Fruit fly (Drosophila melanogaster) whole organism, embryonic: Measurements from ENCODE around the gene CRIF.

Source experiments
- Awh ChIP-seq: fragments of 200-800 bp; sonication (Bioruptor generic); IDR thresholded peaks from 2 replicates; pipeline ENCODE4, ENCODE4 v1.3.6; 2022; ENCODE audit warnings: missing biosample characterization, missing genetic modification characterization
- Blimp-1 ChIP-seq: fragments of 200-800 bp; sonication (Bioruptor generic); optimal IDR thresholded peaks from 3 replicates; lab custom pipeline; 2018; ENCODE audit warnings: missing biosample characterization, missing genetic modification characterization, mild to moderate bottlenecking, moderate library complexity, missing genetic modification reagents
- CG10959 ChIP-seq: fragments of 200-800 bp; sonication (Bioruptor generic); IDR thresholded peaks from 2 replicates; pipeline ENCODE4 v1.3.6; 2022; ENCODE audit warnings: missing biosample characterization, missing genetic modification characterization
- CG13287 ChIP-seq: fragments of 200-800 bp; sonication (Bioruptor generic); IDR thresholded peaks from 2 replicates; pipeline ENCODE4 v1.3.6; 2022; ENCODE audit warnings: missing biosample characterization, missing genetic modification characterization; ENCODE audit not compliant: partially characterized antibody
- CG14860 ChIP-seq: fragments of 200-800 bp; sonication (Bioruptor generic); IDR thresholded peaks from 3 replicates; pipeline ENCODE4 v1.3.6; 2022; ENCODE audit warnings: missing biosample characterization, missing genetic modification characterization; ENCODE audit not compliant: partially characterized antibody
- CG16813 ChIP-seq: fragments of 200-800 bp; sonication (Bioruptor generic); IDR thresholded peaks from 3 replicates; pipeline ENCODE4 v1.3.6; 2022; ENCODE audit warnings: missing biosample characterization, missing genetic modification characterization; ENCODE audit not compliant: partially characterized antibody
- CG2129 ChIP-seq: fragments of 200-800 bp; sonication (Bioruptor generic); IDR thresholded peaks from 2 replicates; pipeline ENCODE4 v1.3.6; 2022; ENCODE audit warnings: missing biosample characterization, missing genetic modification characterization; ENCODE audit not compliant: partially characterized antibody
- CG33213 ChIP-seq: fragments of 200-800 bp; sonication (Bioruptor generic); optimal IDR thresholded peaks from 3 replicates; lab custom pipeline; 2016; ENCODE audit warnings: missing biosample characterization, missing genetic modification characterization
- CG34224 ChIP-seq: fragments of 200-800 bp; sonication (Bioruptor generic); IDR thresholded peaks from 3 replicates; pipeline ENCODE4 v1.3.6; 2022; ENCODE audit warnings: missing biosample characterization, missing genetic modification characterization; ENCODE audit not compliant: partially characterized antibody
- CG4617 ChIP-seq: fragments of 200-800 bp; sonication (Bioruptor generic); optimal IDR thresholded peaks from 3 replicates; lab custom pipeline; 2016; ENCODE audit warnings: missing biosample characterization, missing genetic modification characterization, borderline replicate concordance
- CG7271 ChIP-seq: fragments of 200-800 bp; sonication (Bioruptor generic); optimal IDR thresholded peaks from 2 replicates; lab custom pipeline; 2018; ENCODE audit warnings: missing biosample characterization, mild to moderate bottlenecking, missing genetic modification characterization, moderate library complexity
- CG7963 ChIP-seq: fragments of 200-800 bp; sonication (Bioruptor generic); IDR thresholded peaks from 3 replicates; pipeline ENCODE4 v1.3.6; 2022; ENCODE audit warnings: missing biosample characterization, missing genetic modification characterization; ENCODE audit not compliant: partially characterized antibody
- CG8089 ChIP-seq: fragments of 200-800 bp; sonication (Bioruptor generic); optimal IDR thresholded peaks from 3 replicates; lab custom pipeline; 2016; ENCODE audit warnings: missing biosample characterization, missing genetic modification characterization
- CG8924 ChIP-seq: fragments of 200-800 bp; optimal IDR thresholded peaks from 3 replicates; lab custom pipeline; 2019; ENCODE audit warnings: missing biosample characterization, mild to moderate bottlenecking, missing genetic modification characterization, moderate library complexity
- CG9727 ChIP-seq: fragments of 200-800 bp; sonication (Bioruptor generic); optimal IDR thresholded peaks from 3 replicates; lab custom pipeline; 2017; ENCODE audit warnings: missing biosample characterization, mild to moderate bottlenecking, missing genetic modification characterization
- D19B ChIP-seq: fragments of 200-800 bp; sonication (Bioruptor generic); optimal IDR thresholded peaks from 2 replicates; lab custom pipeline; 2017; ENCODE audit warnings: missing biosample characterization, mild to moderate bottlenecking, missing genetic modification characterization
- Deaf1 ChIP-seq: fragments of 200-800 bp; optimal IDR thresholded peaks from 3 replicates; lab custom pipeline; 2019; ENCODE audit warnings: missing biosample characterization, mild to moderate bottlenecking, missing genetic modification characterization, moderate library complexity
- Dll ChIP-seq: fragments of 200-800 bp; sonication (Bioruptor generic); IDR thresholded peaks from 4 replicates; pipeline ENCODE4 v1.3.6; 2022; ENCODE audit warnings: missing biosample characterization, missing genetic modification characterization; ENCODE audit not compliant: partially characterized antibody
- Doc3 ChIP-seq: fragments of 200-800 bp; sonication (Bioruptor generic); IDR thresholded peaks from 3 replicates; pipeline ENCODE4 v1.3.6; 2022; ENCODE audit warnings: missing biosample characterization, missing genetic modification characterization; ENCODE audit not compliant: partially characterized antibody
- Dp ChIP-seq: fragments of 200-800 bp; sonication (Bioruptor generic); optimal IDR thresholded peaks from 2 replicates; lab custom pipeline; 2018; ENCODE audit warnings: missing biosample characterization, mild to moderate bottlenecking, missing genetic modification characterization, moderate library complexity
- Ets65A ChIP-seq: fragments of 200-800 bp; sonication (Bioruptor generic); peaks from one replicate; lab custom pipeline; 2016; ENCODE audit warnings: missing biosample characterization, missing genetic modification characterization
- Fer3 ChIP-seq: fragments of 200-800 bp; sonication (Bioruptor generic); optimal IDR thresholded peaks from 2 replicates; lab custom pipeline; 2018; ENCODE audit warnings: missing biosample characterization, mild to moderate bottlenecking, missing genetic modification characterization, moderate library complexity
- HmgZ ChIP-seq: fragments of 200-800 bp; sonication (Bioruptor generic); optimal IDR thresholded peaks from 2 replicates; lab custom pipeline; 2018; ENCODE audit warnings: missing biosample characterization, mild to moderate bottlenecking, missing genetic modification characterization
- MBD-R2 ChIP-seq: fragments of 200-800 bp; sonication (Bioruptor generic); IDR thresholded peaks from 2 replicates; pipeline ENCODE4 v1.3.6; 2022; ENCODE audit warnings: missing biosample characterization, missing genetic modification characterization
- MESR4 ChIP-seq: fragments of 200-800 bp; sonication (Bioruptor generic); optimal IDR thresholded peaks from 2 replicates; lab custom pipeline; 2018; ENCODE audit warnings: missing biosample characterization, mild to moderate bottlenecking, missing genetic modification characterization, moderate library complexity
- Myb ChIP-seq: fragments of 200-800 bp; sonication (Bioruptor generic); optimal IDR thresholded peaks from 2 replicates; lab custom pipeline; 2016; ENCODE audit warnings: missing biosample characterization, missing genetic modification characterization
- Opbp ChIP-seq: fragments of 200-800 bp; sonication (Bioruptor generic); IDR thresholded peaks from 3 replicates; pipeline ENCODE4 v1.3.6; 2022; ENCODE audit warnings: missing biosample characterization, missing genetic modification characterization; ENCODE audit not compliant: partially characterized antibody
- Scr ChIP-seq: fragments of 200-800 bp; sonication (Bioruptor generic); IDR thresholded peaks from 2 replicates; pipeline ENCODE4 v1.3.6; 2022; ENCODE audit warnings: missing biosample characterization, missing genetic modification characterization; ENCODE audit not compliant: partially characterized antibody
- YL-1 ChIP-seq: fragments of 200-800 bp; sonication (Bioruptor generic); optimal IDR thresholded peaks from 3 replicates; lab custom pipeline; 2017; ENCODE audit warnings: missing biosample characterization, mild to moderate bottlenecking, missing genetic modification characterization
- ato ChIP-seq: fragments of 200-800 bp; sonication (Bioruptor generic); IDR thresholded peaks from 2 replicates; pipeline ENCODE4 v1.3.6; 2022; ENCODE audit warnings: missing biosample characterization, missing genetic modification characterization; ENCODE audit not compliant: partially characterized antibody
- bbx ChIP-seq: fragments of 200-800 bp; sonication (Bioruptor generic); IDR thresholded peaks from 2 replicates; pipeline ENCODE4 v1.3.6; 2022; ENCODE audit warnings: missing biosample characterization, missing genetic modification characterization; ENCODE audit not compliant: partially characterized antibody
- cg ChIP-seq: fragments of 200-800 bp; sonication (Bioruptor generic); optimal IDR thresholded peaks from 3 replicates; lab custom pipeline; 2019; ENCODE audit warnings: missing biosample characterization, mild to moderate bottlenecking, missing genetic modification characterization, moderate library complexity
- eve ChIP-seq, 2 experiments: fragments of >200 bp; optimal IDR thresholded peaks; 2 replicates each; lab custom pipeline; 2017; ENCODE audit warnings: missing biosample characterization in 2 of 2, missing genetic modification characterization in 2 of 2
- grn ChIP-seq: fragments of 200-800 bp; sonication (Bioruptor generic); optimal IDR thresholded peaks from 3 replicates; lab custom pipeline; 2017; ENCODE audit warnings: missing biosample characterization, missing genetic modification characterization
- knrl ChIP-seq: fragments of 200-800 bp; sonication (Bioruptor generic); IDR thresholded peaks from 3 replicates; pipeline ENCODE4 v1.3.6; 2022; ENCODE audit warnings: missing biosample characterization, missing genetic modification characterization; ENCODE audit not compliant: partially characterized antibody
- lmd ChIP-seq: fragments of 200-800 bp; sonication (Bioruptor generic); IDR thresholded peaks from 2 replicates; pipeline ENCODE4 v1.3.6; 2022; ENCODE audit warnings: missing biosample characterization, missing genetic modification characterization
- mld ChIP-seq: fragments of 200-800 bp; sonication (Bioruptor generic); IDR thresholded peaks from 3 replicates; pipeline ENCODE4 v1.3.6; 2022; ENCODE audit warnings: missing biosample characterization, missing genetic modification characterization; ENCODE audit not compliant: partially characterized antibody
- sna ChIP-seq: fragments of 200-800 bp; sonication (Bioruptor generic); IDR thresholded peaks from 2 replicates; pipeline ENCODE4 v1.3.6; 2022; ENCODE audit warnings: missing biosample characterization, missing genetic modification characterization; ENCODE audit not compliant: partially characterized antibody
- tna ChIP-seq: fragments of 200-800 bp; sonication (Bioruptor generic); IDR thresholded peaks from 2 replicates; pipeline ENCODE4 v1.3.6; 2022; ENCODE audit warnings: missing biosample characterization, missing genetic modification characterization; ENCODE audit not compliant: partially characterized antibody
- unc-4 ChIP-seq: fragments of 200-800 bp; sonication (Bioruptor generic); IDR thresholded peaks from 2 replicates; pipeline ENCODE4 v1.3.6; 2022; ENCODE audit warnings: missing biosample characterization, missing genetic modification characterization; ENCODE audit not compliant: partially characterized antibody
- vnd ChIP-seq: fragments of 200-800 bp; sonication (Bioruptor generic); IDR thresholded peaks from 3 replicates; pipeline ENCODE4 v1.3.6; 2022; ENCODE audit warnings: missing biosample characterization, missing genetic modification characterization; ENCODE audit not compliant: partially characterized antibody
- zen2 ChIP-seq: fragments of 200-800 bp; sonication (Bioruptor generic); IDR thresholded peaks from 3 replicates; pipeline ENCODE4 v1.3.6; 2022; ENCODE audit warnings: missing biosample characterization, missing genetic modification characterization; ENCODE audit not compliant: partially characterized antibody

The CRIF gene

DNA sequence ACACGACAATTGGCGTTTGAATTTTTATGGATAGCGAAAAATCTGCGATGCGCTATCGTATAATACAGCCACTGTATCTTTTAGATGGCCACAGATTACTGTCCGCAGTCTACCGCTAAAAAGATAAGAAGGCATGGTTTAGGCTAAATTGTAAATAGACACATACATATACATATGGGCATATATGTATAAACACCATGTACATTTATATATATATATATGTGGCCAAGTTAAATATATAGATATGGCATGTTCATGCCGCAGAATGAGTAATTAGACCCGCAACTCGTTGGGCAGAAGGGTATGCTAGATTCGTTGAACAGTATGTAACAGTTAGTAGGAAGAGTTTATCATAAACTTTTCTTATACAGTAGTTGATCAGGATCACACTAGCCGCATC, 6.6 kb downstream of the CRIF start, which contains the start of gene CapaR:
TSS of gene CapaR (minus strand) at position 101 of the 400 bp plus-strand sequence.
- TF ChIP-seq CG9727 (GFP tag; lab: Kevin White, UChicago), result no peak
- no peak for TF ChIP-seq zen2 (GFP tag; lab: Robert Waterston, UW)
- peak; percentile 22 for TF ChIP-seq D19B (GFP tag; lab: Kevin White, UChicago)
- peak; percentile 37 for TF ChIP-seq Ets65A

DNA sequence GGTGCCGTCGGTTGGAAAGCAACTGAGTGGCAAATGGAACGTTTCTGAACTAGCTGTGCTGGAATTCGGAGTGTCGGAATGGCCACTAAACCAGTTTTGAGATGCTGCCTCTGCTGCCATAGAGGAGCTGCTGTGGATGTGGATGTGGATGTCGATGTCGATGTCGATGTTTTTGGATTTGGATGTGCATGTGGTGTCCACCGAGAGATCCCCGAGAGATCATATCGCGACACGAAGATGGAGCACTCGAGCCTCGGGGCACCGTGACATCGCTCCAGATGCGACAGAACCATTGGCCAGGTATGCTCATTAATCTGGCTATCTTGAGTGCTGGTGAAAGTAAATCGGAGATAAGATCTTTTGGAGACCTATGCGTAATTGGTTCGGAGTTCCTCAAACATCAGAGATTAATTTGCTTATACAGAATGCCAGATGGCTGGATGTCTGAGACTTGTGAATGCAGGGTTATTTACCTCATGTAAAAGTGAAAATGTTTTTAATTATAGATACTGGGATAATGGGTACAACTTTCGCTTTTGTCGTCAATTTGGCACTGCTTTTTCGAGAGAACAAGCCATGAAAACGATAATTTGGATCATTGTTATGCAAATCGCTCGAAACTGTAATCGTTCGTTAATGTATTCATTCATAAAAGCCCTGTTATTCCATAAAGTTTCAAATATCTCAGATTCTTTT, 10.4 kb downstream of the CRIF start, which contains the start of gene CG7173:
TSS of gene CG7173 (minus strand) at position 51 of the 696 bp plus-strand sequence.
- TF ChIP-seq grn (GFP tag; lab: Kevin White, UChicago) (peak; percentile 33), CG33213 (GFP tag; lab: Kevin White, UChicago) (no peak), lmd (GFP tag; lab: Robert Waterston, UW) (no peak), CG7271 (no peak), Fer3 (tag; lab: Kevin White, UChicago) (no peak), eve (GFP tag; optimal IDR thresholded peaks at IDR 0.05; lab: Kevin White, UChicago) (no peak), Blimp-1 (GFP tag; lab: Kevin White, UChicago) (peak; percentile 90), Awh (GFP tag; lab: Robert Waterston, UW) (0 out of 2 replicates have a peak, but pooled peaks have one; percentile 11)

- TF ChIP-seq cg (GFP tag; lab: Kevin White, UChicago), result peak; percentile 70
- TF ChIP-seq YL-1 (GFP tag; lab: Kevin White, UChicago), result peak; percentile 81
- TF ChIP-seq Dp (GFP tag; lab: Kevin White, UChicago), result peak; percentile 35
- peak; percentile 81 for TF ChIP-seq tna (GFP tag; lab: Robert Waterston, UW)
- no peak for TF ChIP-seq Deaf1
- no peak for TF ChIP-seq CG10959
- peak; percentile 72 for TF ChIP-seq ato
- TF ChIP-seq vnd (GFP tag; lab: Robert Waterston, UW), result peak; percentile 57
- TF ChIP-seq MESR4 (GFP tag; lab: Kevin White, UChicago), result peak; percentile 89
- TF ChIP-seq MBD-R2, result peak; percentile 57; the same call in 1 of the 2 replicates
- TF ChIP-seq HmgZ (tag; lab: Kevin White, UChicago), result peak; percentile 30
- TF ChIP-seq CG16813 (GFP tag; lab: Robert Waterston, UW), result peak; percentile 71
- peak; percentile 81 for TF ChIP-seq unc-4 (GFP tag; lab: Robert Waterston, UW)
- TF ChIP-seq CG4617 (GFP tag; lab: Kevin White, UChicago), result peak; percentile 62
- TF ChIP-seq CG7963 (GFP tag; lab: Robert Waterston, UW), result peak; percentile 75; the same call in 2 of the 3 replicates
- 0 out of 3 replicates have a peak, but pooled peaks have one; percentile 62 for TF ChIP-seq mld (GFP tag; lab: Robert Waterston, UW)
- TF ChIP-seq sna (GFP tag; lab: Robert Waterston, UW), result peak; percentile 75
- 0 out of 2 replicates have a peak, but pooled peaks have one; percentile 35 for TF ChIP-seq CG2129 (GFP tag; lab: Robert Waterston, UW)
- peak; percentile 71 for TF ChIP-seq knrl (GFP tag; lab: Robert Waterston, UW)
- peak; percentile 68 for TF ChIP-seq zen2 (GFP tag; lab: Robert Waterston, UW)
- peak; percentile 80 for TF ChIP-seq Dll (GFP tag; lab: Robert Waterston, UW)
- TF ChIP-seq Myb, result peak; percentile 93
- peak; percentile 82 for TF ChIP-seq CG34224 (GFP tag; lab: Robert Waterston, UW)
- peak; percentile 85 for TF ChIP-seq CG13287 (GFP tag; lab: Robert Waterston, UW)
- peak; percentile 83 for TF ChIP-seq Opbp (GFP tag; lab: Robert Waterston, UW)
- TF ChIP-seq CG8089, result no peak
- peak; percentile 62; the same call in 2 of the 3 replicates for TF ChIP-seq Doc3 (GFP tag; lab: Robert Waterston, UW)
- TF ChIP-seq Scr, result peak; percentile 73
- TF ChIP-seq bbx (GFP tag; lab: Robert Waterston, UW), result peak; percentile 83
- peak; percentile 72 for TF ChIP-seq CG14860 (GFP tag; lab: Robert Waterston, UW)
- TF ChIP-seq CG8924, result no peak
Measured at dm6 chr3L:21554752-21555151, 13.9 kb downstream of the CRIF start, which contains the start of gene Wnk. TSS of gene Wnk (minus strand) at chr3L:21554928.
